Fruit fly (Drosophila melanogaster) whole organism: Measurements from ENCODE around the gene ppk27.

Source experiments
- CG8478 ChIP-seq: fragments of >200 bp; optimal IDR thresholded peaks from 2 replicates; lab custom pipeline; 2018; ENCODE audit warnings: inconsistent platforms
- Dll ChIP-seq: fragments of >200 bp; optimal IDR thresholded peaks from 2 replicates; lab custom pipeline; 2017
- EcR ChIP-seq, 2 experiments: fragments of >200 bp; optimal IDR thresholded peaks; 2 replicates each; lab custom pipeline; 2017; ENCODE audit warnings: missing biosample characterization in 2 of 2, missing genetic modification characterization in 2 of 2, missing genetic modification reagents in 2 of 2
- pan ChIP-seq: fragments of >200 bp; optimal IDR thresholded peaks from 2 replicates; lab custom pipeline; 2017
- psq ChIP-seq: fragments of >200 bp; optimal IDR thresholded peaks from 2 replicates; lab custom pipeline; 2017
- usp ChIP-seq: fragments of >200 bp; optimal IDR thresholded peaks from 2 replicates; lab custom pipeline; 2017; ENCODE audit warnings: missing biosample characterization, missing genetic modification characterization, mixed read lengths

DNA sequence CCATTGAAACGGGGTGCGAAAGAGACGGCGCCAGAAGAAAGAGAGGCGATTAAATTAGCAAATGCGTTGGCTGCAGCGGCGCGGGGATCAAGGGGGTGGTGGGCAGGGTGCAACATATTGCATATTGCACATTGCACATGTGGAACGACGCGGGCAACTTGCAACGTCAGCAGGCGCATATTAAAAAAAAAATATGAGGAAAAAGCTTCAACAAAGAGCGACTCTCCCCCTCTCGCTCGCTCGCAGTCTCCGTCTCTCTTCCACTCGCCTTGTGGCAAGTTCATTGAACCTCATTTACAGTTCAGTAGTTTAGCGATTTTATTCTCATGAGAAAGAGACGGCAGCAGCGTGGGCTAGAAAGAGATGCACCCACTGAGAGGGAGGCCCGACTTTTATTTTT, 29.0 kb upstream of the ppk27 start:
- TF ChIP-seq EcR (GFP tag; optimal IDR thresholded peaks at IDR 0.05; lab: Kevin White, UChicago) (peak; percentile 57 to 91), CG8478 (lab: Kevin White, UChicago) (no peak), psq (no peak), usp (GFP tag; lab: Kevin White, UChicago) (no peak), Dll (lab: Kevin White, UChicago) (no peak), pan (lab: Kevin White, UChicago) (no peak)
